Worm (Caenorhabditis elegans): Measurements from ENCODE around the gene K08D9.6.

DNA sequence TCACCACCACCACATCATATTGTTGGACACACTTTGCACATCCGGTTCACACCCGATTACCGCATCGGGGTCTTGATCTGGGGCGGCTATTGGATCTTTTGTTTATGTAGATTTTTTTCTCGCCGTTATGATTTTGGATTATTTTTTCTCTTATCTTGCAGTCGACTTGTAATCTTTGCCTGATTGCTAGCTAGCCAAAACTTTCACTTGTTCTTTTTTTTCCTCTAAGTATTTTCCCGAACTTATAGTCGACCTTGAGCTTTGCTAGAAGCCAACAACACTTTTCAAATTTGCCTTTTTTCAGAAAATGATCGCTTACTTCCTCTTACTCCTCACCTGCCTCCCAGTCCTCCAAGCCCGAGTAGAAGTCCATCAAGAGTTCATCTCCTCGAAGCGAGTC is 46.7 kb downstream of the K08D9.6 start, which contains the start of gene lag-2:
- TF ChIP-seq dpl-1 (GFP tag; optimal IDR thresholded peaks at IDR 0.05) (no peak), pha-4 (GFP tag; IDR thresholded peaks at IDR 0.05) (no peak), pha-4 (tag; optimal IDR thresholded peaks at IDR 0.05) (no peak), nhr-77 (tag; optimal IDR thresholded peaks at IDR 0.05) (no peak)
